Worm (Caenorhabditis elegans): ENCODE measurements around the gene fbxb-112.
"Not testable (repeated sequence)": the region's sequence is repeated elsewhere in the genome, so short reads cannot be mapped to it uniquely, and the experiment has no call there.

The fbxb-112 gene

DNA sequence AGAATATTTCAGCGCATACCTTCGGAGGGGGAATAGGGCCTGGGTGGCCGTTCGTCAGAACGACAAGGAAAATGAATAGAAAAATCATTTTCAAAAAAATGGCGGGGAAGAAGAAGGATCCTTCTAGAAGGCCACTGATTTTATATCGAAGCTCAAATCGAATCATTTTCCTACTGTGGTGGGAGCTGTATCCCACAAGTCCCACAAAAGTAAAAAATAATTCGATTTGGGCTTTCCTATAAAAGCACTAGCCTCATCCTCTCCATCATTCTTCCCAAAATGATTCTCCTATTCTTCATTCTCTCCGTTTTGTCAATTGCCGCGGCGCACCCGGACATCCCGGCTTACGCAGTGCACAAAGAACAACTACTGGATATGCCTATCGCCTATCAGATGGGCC is 32.7 kb upstream of the fbxb-112 start, which contains the start of the genes C16C8.26 and C16C8.19:
Gene C16C8.26 (minus strand): TSS at position 101 of the 400 bp plus-strand sequence.
Gene C16C8.19 (plus strand): TSS at position 279 of the 400 bp plus-strand sequence.
- no peak for TF ChIP-seq ceh-2 (tag; optimal IDR thresholded peaks at IDR 0.05)
- no peak for TF ChIP-seq pax-1 (tag; optimal IDR thresholded peaks at IDR 0.05)
- TF ChIP-seq nhr-11 (tag; optimal IDR thresholded peaks at IDR 0.05), result no peak
- TF ChIP-seq rnt-1 (tag; optimal IDR thresholded peaks at IDR 0.05), result no peak
- no peak for TF ChIP-seq syd-9 (tag; optimal IDR thresholded peaks at IDR 0.05)
- TF ChIP-seq ceh-19 (GFP tag; optimal IDR thresholded peaks at IDR 0.05), result no peak

- TF ChIP-seq fkh-6 (tag; optimal IDR thresholded peaks at IDR 0.05) (no peak), dve-1 (tag; optimal IDR thresholded peaks at IDR 0.05) (peak; percentile 79)
Observed at ce11 chrII:3459199-3459598, 31.7 kb upstream of the fbxb-112 start.

ce11 chrII:3460048-3460447 is 30.8 kb upstream of the fbxb-112 start, which contains the start of gene C16C8.7:
C16C8.7 (minus strand) TSS chrII:3460148.
- TF ChIP-seq dve-1 (tag; optimal IDR thresholded peaks at IDR 0.05), result no peak
- no peak for TF ChIP-seq ceh-9 (tag; optimal IDR thresholded peaks at IDR 0.05)

ce11 chrII:3461586-3461985 is 29.3 kb upstream of the fbxb-112 start, which contains the start of gene C16C8.8:
C16C8.8 (minus strand) TSS chrII:3461686.
- TF ChIP-seq ceh-18 (tag; optimal IDR thresholded peaks at IDR 0.05) (no peak), lin-11 (tag; optimal IDR thresholded peaks at IDR 0.05) (no peak), K02D7.2 (tag; optimal IDR thresholded peaks at IDR 0.05) (no peak), tbx-2 (tag; optimal IDR thresholded peaks at IDR 0.05) (no peak), pros-1 (tag; optimal IDR thresholded peaks at IDR 0.05) (no peak)

- no peak for TF ChIP-seq pha-4 (tag; optimal IDR thresholded peaks at IDR 0.05)
- TF ChIP-seq ceh-9 (tag; optimal IDR thresholded peaks at IDR 0.05), result no peak
- TF ChIP-seq C08G9.2 (tag; optimal IDR thresholded peaks at IDR 0.05), result no peak
- TF ChIP-seq rnt-1 (tag; optimal IDR thresholded peaks at IDR 0.05), result no peak
- TF ChIP-seq eyg-1 (tag; optimal IDR thresholded peaks at IDR 0.05), result no peak
- no peak for TF ChIP-seq ztf-16 (tag; optimal IDR thresholded peaks at IDR 0.05)
- TF ChIP-seq ttx-3 (tag; optimal IDR thresholded peaks at IDR 0.05), result no peak
- no peak for TF ChIP-seq K09A11.1 (tag; optimal IDR thresholded peaks at IDR 0.05; ENCODE audit: insufficient read depth)
- no peak for TF ChIP-seq ahr-1 (tag; optimal IDR thresholded peaks at IDR 0.05)
- no peak for TF ChIP-seq madf-2 (tag; optimal IDR thresholded peaks at IDR 0.05)
Observed at ce11 chrII:3463097-3463496, 27.8 kb upstream of the fbxb-112 start, which contains the start of gene C16C8.9. C16C8.9 (minus strand) TSS chrII:3463197.

- not testable (repeated sequence) for TF ChIP-seq dmd-4 (tag; optimal IDR thresholded peaks at IDR 0.05; ENCODE audit: borderline replicate concordance); ceh-34 (tag; optimal IDR thresholded peaks at IDR 0.05); fkh-6 (tag; optimal IDR thresholded peaks at IDR 0.05)
Observed at ce11 chrII:3464580-3464979, 26.3 kb upstream of the fbxb-112 start, which contains the start of gene C16C8.10. C16C8.10 (minus strand) TSS chrII:3464680.

DNA sequence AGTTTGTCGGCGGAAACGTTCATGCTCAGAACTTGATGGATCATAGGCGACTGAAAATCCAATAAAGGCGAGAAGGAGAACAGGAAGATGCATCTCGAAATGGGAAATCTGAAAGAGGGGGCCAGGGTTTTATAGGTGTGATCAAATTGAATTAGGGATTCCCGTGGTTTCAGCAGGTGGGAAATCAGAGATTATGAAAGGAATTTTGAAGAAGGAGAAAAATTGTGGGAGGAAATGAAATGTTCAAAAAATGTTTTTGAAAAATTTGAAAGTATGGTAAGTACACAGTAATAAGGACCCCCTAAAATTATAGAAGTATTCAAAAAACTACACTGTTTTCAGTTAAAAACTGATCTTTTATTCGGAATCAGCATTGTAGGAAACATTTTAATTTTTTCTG is 20.3 kb upstream of the fbxb-112 start, which contains the start of gene Y49F6B.20:
Gene Y49F6B.20 (minus strand): TSS at position 101 of the 400 bp plus-strand sequence.
- TF ChIP-seq odd-2 (tag; optimal IDR thresholded peaks at IDR 0.05), result no peak
- no peak for TF ChIP-seq F13H6.1 (tag; optimal IDR thresholded peaks at IDR 0.05)
- no peak for TF ChIP-seq T23F11.4 (GFP tag; optimal IDR thresholded peaks at IDR 0.05)
- no peak for TF ChIP-seq ceh-6 (GFP tag; optimal IDR thresholded peaks at IDR 0.05)
- no peak for TF ChIP-seq C38D4.7 (GFP tag; optimal IDR thresholded peaks at IDR 0.05)
- TF ChIP-seq fkh-6 (tag; optimal IDR thresholded peaks at IDR 0.05), result no peak
- TF ChIP-seq K09A11.1 (tag; optimal IDR thresholded peaks at IDR 0.05; ENCODE audit: insufficient read depth), result no peak
- TF ChIP-seq hlh-15 (tag; optimal IDR thresholded peaks at IDR 0.05), result no peak
- no peak for TF ChIP-seq hlh-8 (tag; optimal IDR thresholded peaks at IDR 0.05)
- TF ChIP-seq ceh-45 (GFP tag; IDR thresholded peaks at IDR 0.05), result no peak
- TF ChIP-seq ceh-18 (tag; optimal IDR thresholded peaks at IDR 0.05), result no peak
- no peak for TF ChIP-seq pax-1 (tag; optimal IDR thresholded peaks at IDR 0.05)
- TF ChIP-seq ceh-19 (GFP tag; optimal IDR thresholded peaks at IDR 0.05), result no peak
- TF ChIP-seq tbx-2 (tag; optimal IDR thresholded peaks at IDR 0.05), result no peak
- TF ChIP-seq syd-9 (tag; optimal IDR thresholded peaks at IDR 0.05), result no peak
- no peak for TF ChIP-seq unc-86 (tag; optimal IDR thresholded peaks at IDR 0.05)
